Worm (Caenorhabditis elegans): ENCODE data around the gene srt-54.

DNA sequence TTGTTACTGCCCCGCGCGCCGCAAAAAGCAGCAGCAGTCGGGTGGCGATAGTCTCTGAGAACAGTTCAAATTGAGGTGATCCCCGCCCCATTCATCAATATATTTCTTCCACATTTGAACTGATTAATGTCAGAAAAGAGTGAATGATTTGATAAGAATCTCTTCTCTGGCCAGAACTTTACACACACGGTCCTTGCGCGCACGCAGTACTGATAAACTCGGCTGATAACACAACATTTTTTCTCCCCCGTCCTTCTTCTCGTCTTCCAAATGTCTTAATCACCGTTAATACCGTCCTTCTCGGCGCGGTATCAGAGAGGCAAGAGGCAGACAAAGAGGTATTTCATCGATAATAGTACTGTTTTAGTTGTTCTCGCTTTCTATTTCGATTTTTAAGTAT is 45.2 kb downstream of the srt-54 start, which contains the start of gene etr-1:
- TF ChIP-seq rcor-1 (GFP tag; IDR thresholded peaks at IDR 0.05) (no peak), egl-44 (GFP tag; IDR thresholded peaks at IDR 0.05) (peak; percentile 59; the same call in 1 of the 2 replicates), ceh-27 (GFP tag; optimal IDR thresholded peaks at IDR 0.05) (no peak), nhr-120 (GFP tag; IDR thresholded peaks at IDR 0.05) (no peak), ztf-18 (tag; optimal IDR thresholded peaks at IDR 0.05) (no peak), zfh-2 (GFP tag; conservative IDR thresholded peaks at IDR 0.05) (no peak), lin-26 (GFP tag; IDR thresholded peaks at IDR 0.05) (no peak), nhr-179 (tag; optimal IDR thresholded peaks at IDR 0.05) (no peak), egrh-3 (GFP tag; IDR thresholded peaks at IDR 0.05) (no peak), snpc-4 (GFP tag; optimal IDR thresholded peaks at IDR 0.05) (no peak), snpc-4 (tag; optimal IDR thresholded peaks at IDR 0.05) (no peak)

Measured in whole organism, young adult.